Fruit fly (Drosophila melanogaster): ENCODE results near the gene Ziz.

Gene Ziz

dm6 chr2L:7433957-7434736 lies 62.0 kb downstream of the Ziz start (continued):
- TF ChIP-seq E2f1 (GFP tag; IDR thresholded peaks at IDR 0.05) (peak; percentile 71), ro (GFP tag; IDR thresholded peaks at IDR 0.05) (0 out of 2 replicates have a peak, but pooled peaks have one; percentile 41), Asciz (GFP tag; optimal IDR thresholded peaks at IDR 0.05) (no peak), CG13287 (GFP tag; IDR thresholded peaks at IDR 0.05; ENCODE audit: partially characterized antibody) (no peak), CG17612 (GFP tag; IDR thresholded peaks at IDR 0.05) (peak; percentile 71), CG10321 (GFP tag; IDR thresholded peaks at IDR 0.05) (peak; percentile 46; the same call in 1 of the 2 replicates), ham (GFP tag; IDR thresholded peaks at IDR 0.05) (peak; percentile 84; the same call in 1 of the 2 replicates), Ets65A (GFP tag) (peak; percentile 55), CG8359 (GFP tag; optimal IDR thresholded peaks at IDR 0.05; ENCODE audit: borderline replicate concordance) (no peak), tgo (GFP tag; IDR thresholded peaks at IDR 0.05) (peak; percentile 89), croc (GFP tag; conservative IDR thresholded peaks at IDR 0.05) (no peak; the same call in 2 of the 3 replicates), cwo (GFP tag; optimal IDR thresholded peaks at IDR 0.05) (peak; percentile 69), MESR4 (GFP tag; optimal IDR thresholded peaks at IDR 0.05) (no peak), gce (GFP tag; IDR thresholded peaks at IDR 0.05) (peak; percentile 47; the same call in 1 of the 3 replicates), Usf (GFP tag; optimal IDR thresholded peaks at IDR 0.05) (peak; percentile 49), CG1603 (tag; optimal IDR thresholded peaks at IDR 0.05) (peak; percentile 49), eve (GFP tag; optimal IDR thresholded peaks at IDR 0.05) (peak in 1 of 2 experiments; percentile 56), chm (GFP tag; IDR thresholded peaks at IDR 0.05) (peak; percentile 73; the same call in 1 of the 2 replicates), kay (GFP tag; optimal IDR thresholded peaks at IDR 0.05) (no peak), toy (GFP tag; IDR thresholded peaks at IDR 0.05) (peak; percentile 69), aop (GFP tag; IDR thresholded peaks at IDR 0.05) (no peak), tin (GFP tag; optimal IDR thresholded peaks at IDR 0.05) (no peak), chn (GFP tag; optimal IDR thresholded peaks at IDR 0.05) (no peak), Hey (tag; optimal IDR thresholded peaks at IDR 0.05) (no peak), h (optimal IDR thresholded peaks at IDR 0.05) (no peak), abd-A (tag; optimal IDR thresholded peaks at IDR 0.05) (no peak), CG12659 (GFP tag; optimal IDR thresholded peaks at IDR 0.05) (peak; percentile 87), Nf-YA (GFP tag; IDR thresholded peaks at IDR 0.05) (peak; percentile 62; the same call in 1 of the 2 replicates), CG11695 (GFP tag; IDR thresholded peaks at IDR 0.05) (peak; percentile 86), exex (tag; optimal IDR thresholded peaks at IDR 0.05) (peak; percentile 78), CG10209 (GFP tag; optimal IDR thresholded peaks at IDR 0.05) (peak; percentile 78), tio (GFP tag; optimal IDR thresholded peaks at IDR 0.05) (no peak), gcm (GFP tag; optimal IDR thresholded peaks at IDR 0.05) (peak; percentile 64), Deaf1 (tag; optimal IDR thresholded peaks at IDR 0.05) (peak; percentile 88), ash1 (GFP tag; optimal IDR thresholded peaks at IDR 0.05) (no peak), stc (GFP tag; IDR thresholded peaks at IDR 0.05) (peak; percentile 53), pnt (GFP tag; optimal IDR thresholded peaks at IDR 0.05) (no peak), CTCF (GFP tag; optimal IDR thresholded peaks at IDR 0.05) (no peak), lola (GFP tag; optimal IDR thresholded peaks at IDR 0.05) (peak in 1 of 3 experiments; percentile 32), Six4 (GFP tag; optimal IDR thresholded peaks at IDR 0.05) (no peak), scrt (GFP tag; optimal IDR thresholded peaks at IDR 0.05) (peak; percentile 59), Vsx1 (GFP tag; optimal IDR thresholded peaks at IDR 0.05) (peak; percentile 59), CG16779 (GFP tag; IDR thresholded peaks at IDR 0.05) (0 out of 2 replicates have a peak, but pooled peaks have one; percentile 16), yki (optimal IDR thresholded peaks at IDR 0.05) (no peak), YL-1 (GFP tag; optimal IDR thresholded peaks at IDR 0.05) (no peak), CG17359 (tag; optimal IDR thresholded peaks at IDR 0.05) (peak; percentile 46), CG12155 (GFP tag; optimal IDR thresholded peaks at IDR 0.05) (peak; percentile 21), dysf (GFP tag; IDR thresholded peaks at IDR 0.05) (peak; percentile 90), crc (GFP tag; optimal IDR thresholded peaks at IDR 0.05) (no peak), gcm2 (GFP tag; optimal IDR thresholded peaks at IDR 0.05) (no peak), da (GFP tag; optimal IDR thresholded peaks at IDR 0.05) (no peak)

Measured in whole organism, embryonic.